Fruit fly (Drosophila melanogaster): ENCODE measurements around the gene Sidpn.
A peak's percentile ranks its signal among the peaks of the same experiment; 100 is the strongest.

Gene Sidpn

DNA sequence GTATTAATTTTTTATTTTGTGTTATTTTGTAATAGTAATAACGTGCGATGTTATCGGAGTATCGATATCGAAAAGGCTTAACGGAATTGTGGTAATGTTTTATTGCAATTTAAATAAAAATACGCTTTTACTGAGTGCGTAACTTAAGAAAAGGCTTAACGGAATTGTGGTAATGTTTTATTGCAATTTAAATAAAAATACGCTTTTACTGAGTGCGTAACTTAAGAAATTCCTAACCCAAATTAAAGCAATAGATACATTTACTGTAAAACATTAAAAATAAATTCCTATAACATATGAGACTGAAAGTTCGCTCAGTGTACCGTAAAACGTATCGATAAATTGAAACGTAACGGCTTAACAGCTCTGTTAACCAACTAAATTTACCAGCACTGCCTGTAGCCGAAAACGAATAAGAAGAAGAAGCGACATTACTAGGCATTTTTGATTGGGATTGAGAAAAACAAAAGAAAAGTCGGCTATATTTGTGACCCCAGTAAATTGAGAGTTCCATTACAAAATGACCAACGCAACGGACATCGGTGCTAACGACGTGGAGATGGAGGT, 24.1 kb downstream of the Sidpn start, which contains the start of gene Rpn3:
Gene Rpn3 (plus strand): TSS at position 257 of the 567 bp plus-strand sequence.
- peak; percentile 60 for TF ChIP-seq noc (tag; optimal IDR thresholded peaks at IDR 0.05)

DNA sequence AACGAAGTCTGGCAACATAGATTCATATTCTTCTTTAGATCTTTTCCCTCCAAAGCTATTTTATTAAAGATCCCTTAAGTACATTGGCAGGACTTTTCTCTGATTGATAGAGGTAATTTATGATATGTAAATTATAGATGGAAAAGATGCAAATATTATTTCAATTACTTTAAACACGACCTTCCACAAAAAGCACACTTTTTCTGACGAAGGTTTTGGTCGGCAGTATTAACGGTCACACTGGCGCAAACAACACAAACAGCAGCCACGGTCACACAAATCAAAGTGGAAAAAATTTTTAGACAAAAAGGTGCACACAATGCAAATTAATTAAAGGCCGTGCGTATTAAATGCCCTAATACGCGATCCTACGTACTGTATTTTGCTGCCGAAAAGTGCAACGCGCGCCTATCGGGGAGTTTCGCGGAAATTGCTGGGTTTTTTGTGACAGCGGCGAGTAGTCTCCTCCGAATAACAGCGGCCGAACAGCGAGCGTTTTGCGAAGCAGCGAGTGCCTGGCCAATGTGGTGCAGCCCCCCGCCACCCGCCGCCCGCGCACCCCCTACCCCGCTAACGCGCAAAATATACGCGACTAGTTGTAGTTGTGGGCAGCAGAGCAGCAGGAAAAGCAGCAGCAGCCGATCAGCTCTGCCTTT, 26.5 kb downstream of the Sidpn start, which contains the start of gene CG10492:
Gene CG10492 (plus strand): TSS at position 219 of the 656 bp plus-strand sequence.
- no peak for TF ChIP-seq noc (tag; optimal IDR thresholded peaks at IDR 0.05)

DNA sequence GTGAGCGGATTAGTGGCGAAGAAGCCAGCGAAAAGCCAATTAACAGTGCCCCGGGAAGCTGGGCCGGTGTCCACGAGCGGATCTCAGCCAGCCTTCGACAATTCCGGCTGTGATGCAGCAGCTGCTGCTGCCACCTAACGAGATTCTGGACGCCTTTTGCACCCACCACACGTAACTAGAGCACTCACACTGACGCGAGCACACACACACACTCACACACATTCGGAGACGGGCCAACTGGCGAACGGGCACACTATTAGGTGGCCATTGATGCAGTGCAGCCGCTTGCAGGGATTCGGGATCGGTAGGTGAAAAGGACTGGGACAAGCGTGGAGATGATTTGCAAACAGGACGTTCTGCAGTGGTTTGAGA, 27.0 kb downstream of the Sidpn start:
- TF ChIP-seq noc (tag; optimal IDR thresholded peaks at IDR 0.05): no peak

DNA sequence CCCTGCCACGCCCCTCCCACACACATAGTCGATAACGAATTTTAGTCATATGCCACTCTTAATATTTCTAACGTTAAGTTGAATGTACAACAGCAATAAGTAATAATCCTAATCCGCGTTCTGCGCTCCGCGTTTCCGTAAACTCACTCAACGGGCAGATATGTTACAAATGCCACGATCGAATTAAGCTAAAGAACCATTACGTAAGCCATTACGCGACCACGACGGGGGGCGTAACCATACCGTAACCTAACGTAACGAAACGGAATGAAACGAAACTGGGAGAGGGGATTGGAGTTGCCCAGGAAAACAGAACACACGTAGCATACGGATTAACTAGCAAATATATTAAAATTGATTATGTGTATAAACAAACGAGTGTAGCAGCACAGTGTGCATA, 30.3 kb downstream of the Sidpn start:
- no peak for TF ChIP-seq noc (tag; optimal IDR thresholded peaks at IDR 0.05)

DNA sequence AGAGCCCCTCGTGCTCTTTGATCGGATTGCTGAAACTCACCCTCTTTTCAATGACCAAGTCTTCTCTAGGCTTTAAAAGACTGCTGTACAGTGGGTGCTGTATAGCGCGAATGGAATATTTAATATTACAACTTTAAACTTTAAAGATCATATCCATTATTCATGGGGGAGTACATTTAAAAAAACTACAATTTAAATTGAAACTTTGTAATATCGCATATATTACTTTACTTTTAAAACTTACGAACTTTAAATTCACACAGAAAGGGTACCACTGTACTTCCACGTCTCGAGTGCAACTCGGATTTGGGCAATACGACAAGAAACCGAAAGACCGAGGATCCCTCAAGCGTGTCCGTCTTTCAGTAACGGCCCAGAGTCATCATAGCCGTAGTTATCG, 31.4 kb downstream of the Sidpn start, which contains the start of gene Phlpp:
Gene Phlpp (plus strand): TSS at position 214 of the 400 bp plus-strand sequence.
- no peak for TF ChIP-seq noc (tag; optimal IDR thresholded peaks at IDR 0.05)

DNA sequence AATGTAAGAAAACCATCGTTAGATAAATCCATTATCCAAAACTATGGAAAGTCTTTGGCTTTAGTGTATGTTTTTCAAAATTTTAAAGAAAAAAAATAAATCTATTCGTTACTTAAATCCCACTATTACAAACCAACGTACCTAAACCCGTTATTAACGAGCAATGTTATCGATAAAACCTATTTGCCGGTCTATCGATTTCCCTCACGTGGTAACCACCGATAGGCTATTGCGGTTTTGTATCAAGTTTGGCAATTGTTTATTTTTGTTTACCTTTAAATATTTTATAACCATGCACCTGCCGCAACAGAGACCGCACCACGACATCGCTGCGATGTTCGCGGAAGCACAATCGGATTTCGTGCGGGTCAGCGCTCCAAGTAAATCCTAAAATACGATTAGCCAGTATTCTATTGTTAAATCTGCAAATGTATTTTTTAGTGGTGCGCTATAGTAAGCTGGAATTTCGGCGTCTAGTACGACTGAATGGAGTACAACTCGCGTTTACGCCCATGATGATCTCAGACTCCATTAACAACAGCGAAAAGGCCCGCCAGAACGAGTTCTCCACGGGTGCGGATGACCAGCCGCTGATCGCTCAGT, 35.7 kb downstream of the Sidpn start, which contains the start of gene Dus4:
Gene Dus4 (plus strand): TSS at position 206 of the 603 bp plus-strand sequence.
- TF ChIP-seq noc (tag; optimal IDR thresholded peaks at IDR 0.05): no peak

DNA sequence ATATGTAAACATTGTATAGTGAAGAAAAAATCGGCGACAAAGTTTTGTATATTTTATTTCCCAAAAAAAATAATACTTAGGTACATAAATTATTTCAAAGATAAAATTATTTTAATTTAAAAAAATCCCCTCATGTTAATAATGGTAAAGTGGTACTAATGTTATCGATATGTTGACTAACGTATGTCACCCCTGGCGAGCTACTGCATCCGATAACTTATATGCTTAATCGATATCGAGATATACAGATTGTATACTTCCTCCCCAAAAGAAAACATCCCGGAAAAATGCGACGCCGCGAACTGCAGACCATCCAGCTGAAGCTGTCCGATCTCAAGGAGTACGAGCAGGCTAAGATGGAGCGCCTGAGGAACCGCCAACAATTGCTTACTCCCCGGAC, 37.2 kb downstream of the Sidpn start, which contains the start of gene CG17343:
Gene CG17343 (plus strand): TSS at position 224 of the 400 bp plus-strand sequence.
- TF ChIP-seq noc (tag; optimal IDR thresholded peaks at IDR 0.05): no peak

DNA sequence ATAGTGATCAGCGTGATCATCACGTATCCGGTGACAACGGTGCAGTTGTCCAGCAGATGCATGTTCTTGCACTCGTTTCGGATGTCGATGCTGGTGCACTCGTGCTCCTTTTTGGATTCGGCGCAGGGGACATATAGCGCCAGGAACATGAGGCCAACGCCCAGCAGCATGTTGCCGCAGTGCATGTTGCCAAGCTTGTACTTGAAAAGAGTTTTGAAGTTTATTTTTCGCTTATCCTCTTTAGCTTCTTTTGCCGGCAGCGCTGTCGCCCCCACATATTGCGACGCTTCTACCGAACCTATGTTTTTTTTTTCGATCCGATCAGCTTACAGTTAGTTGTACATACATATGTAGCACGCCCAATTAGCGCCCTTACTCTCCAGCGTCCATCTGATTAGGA, 40.9 kb downstream of the Sidpn start:
- no peak for TF ChIP-seq noc (tag; optimal IDR thresholded peaks at IDR 0.05)

DNA sequence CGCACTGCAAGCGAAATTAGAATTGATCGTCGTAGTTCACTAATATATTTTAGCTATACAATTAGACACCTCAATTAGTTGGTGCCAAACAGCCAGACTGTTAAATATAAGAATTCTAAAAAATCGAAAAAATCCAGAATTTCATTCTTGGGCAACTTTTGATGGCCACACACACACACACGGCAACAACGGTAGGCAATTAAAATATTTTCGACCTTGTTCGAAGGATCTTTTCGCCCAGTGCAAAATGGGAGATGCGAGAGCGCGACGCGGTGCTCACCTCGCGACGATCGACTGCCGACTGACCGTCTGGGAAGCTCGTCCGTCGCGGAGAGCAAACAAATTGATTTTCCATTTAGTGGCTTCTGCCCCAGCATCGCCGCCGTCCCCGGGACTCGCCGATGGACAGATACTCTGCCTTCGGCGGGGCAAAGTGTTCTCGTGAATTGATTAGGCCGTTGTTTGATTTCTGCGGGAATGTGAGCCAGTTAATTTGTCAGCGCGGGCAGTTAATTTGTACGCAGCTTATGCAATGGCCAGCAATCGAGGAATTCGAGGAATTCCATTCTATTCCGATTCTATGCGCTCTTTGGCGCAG, 42.1 kb downstream of the Sidpn start, which contains the start of gene CG10702:
Gene CG10702 (minus strand): TSS at position 304 of the 598 bp plus-strand sequence.
- no peak for TF ChIP-seq noc (tag; optimal IDR thresholded peaks at IDR 0.05)

DNA sequence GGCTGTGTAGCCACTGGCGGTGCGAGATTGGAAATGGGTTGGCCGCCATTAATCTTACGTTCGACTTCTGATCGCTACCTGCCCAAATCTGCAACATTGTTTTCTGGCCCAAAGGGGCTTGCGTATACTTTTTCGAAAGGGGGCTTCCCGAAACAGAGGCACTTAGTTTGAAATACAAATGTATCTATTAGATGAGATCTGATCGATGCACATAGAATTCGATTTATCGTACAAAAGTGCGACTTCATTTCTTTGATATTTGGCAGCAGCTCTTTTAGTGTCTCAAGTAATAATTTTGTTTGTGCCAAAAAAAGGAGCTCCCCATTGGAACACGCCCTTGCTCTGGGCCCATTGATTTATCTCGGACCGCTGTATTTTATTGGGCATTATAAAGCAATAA, 44.2 kb downstream of the Sidpn start:
- TF ChIP-seq noc (tag; optimal IDR thresholded peaks at IDR 0.05): no peak

DNA sequence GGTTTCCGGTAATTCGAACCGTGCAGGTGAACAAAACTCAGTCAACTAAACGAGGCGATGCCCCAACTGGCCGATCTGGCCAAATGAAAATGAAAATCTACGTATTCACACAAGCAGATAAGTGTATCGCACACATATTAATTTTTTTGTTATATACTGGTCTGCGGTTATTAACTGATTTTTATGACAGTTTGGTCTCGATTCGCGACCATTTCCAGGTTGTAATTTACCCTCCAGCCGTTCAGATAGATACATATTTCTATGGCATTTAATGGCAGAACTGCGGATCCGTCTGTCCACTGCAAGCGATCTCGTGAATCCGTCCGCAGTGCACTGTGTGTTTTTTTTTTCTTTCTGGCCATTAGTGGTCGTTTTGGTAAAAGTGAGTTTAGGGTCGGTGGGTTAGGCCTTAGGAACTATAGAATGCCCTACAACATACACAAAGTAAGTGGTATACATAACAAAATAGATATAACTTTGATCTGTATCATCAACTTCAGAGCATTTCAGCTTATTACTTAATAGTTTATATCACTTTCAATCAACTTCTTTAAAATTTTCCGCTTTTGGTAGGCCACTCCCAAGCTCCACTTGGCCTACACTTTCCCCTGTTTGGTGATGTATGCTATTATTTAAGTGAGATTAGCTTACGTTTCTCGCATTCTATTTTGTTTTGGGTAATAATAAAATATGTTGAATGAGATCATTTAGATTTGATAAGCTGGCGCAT, 46.8 kb downstream of the Sidpn start, which contains the start of gene CG17572:
Gene CG17572 (minus strand): TSS at position 51 of the 730 bp plus-strand sequence.
- no peak for TF ChIP-seq noc (tag; optimal IDR thresholded peaks at IDR 0.05)

DNA sequence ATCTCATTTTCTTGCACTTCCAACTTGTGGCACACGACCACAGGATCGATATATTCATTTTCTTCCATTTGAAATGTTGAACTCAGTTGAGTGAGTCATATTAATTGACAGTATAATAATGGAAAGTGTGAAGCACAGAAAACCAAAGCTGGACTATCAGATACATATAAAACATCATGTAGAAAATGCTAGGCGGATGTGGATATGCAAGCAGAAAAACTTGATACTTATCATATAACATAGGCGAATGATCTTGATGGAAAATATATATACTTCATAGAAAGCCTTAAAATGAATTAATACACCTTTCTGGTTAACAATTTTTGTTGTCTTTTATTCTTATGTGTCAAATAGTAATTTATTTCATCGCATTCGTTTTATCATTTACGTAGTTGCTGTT, 51.4 kb downstream of the Sidpn start, which contains the start of gene CG10700:
Gene CG10700 (minus strand): TSS at position 101 of the 400 bp plus-strand sequence.
- TF ChIP-seq noc (tag; optimal IDR thresholded peaks at IDR 0.05): no peak

DNA sequence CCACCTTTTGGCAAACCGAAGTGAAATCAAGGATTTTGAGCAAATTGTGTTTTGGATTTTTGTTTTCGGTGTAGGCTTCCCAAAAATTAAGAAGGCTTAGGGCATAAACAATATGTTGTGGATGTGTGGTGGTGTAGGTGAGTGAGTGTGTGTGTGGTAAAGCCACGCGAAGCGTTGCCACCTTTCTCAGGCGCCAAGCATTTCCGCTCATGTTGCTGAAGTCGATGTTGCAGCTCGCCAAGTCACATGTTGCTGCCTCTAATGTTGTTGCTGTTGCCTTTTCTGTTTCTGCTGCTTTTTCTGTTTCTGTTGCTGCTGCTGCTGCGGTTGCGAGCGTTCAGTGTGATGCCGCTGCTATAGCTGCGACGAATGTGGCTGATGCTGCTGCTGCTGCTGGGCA, 52.2 kb downstream of the Sidpn start:
- no peak for TF ChIP-seq noc (tag; optimal IDR thresholded peaks at IDR 0.05)

Measured in whole organism, larva.